Worm (Caenorhabditis elegans): Measurements from ENCODE around the gene ost-1.
"Not testable (repeated sequence)": the region's sequence is repeated elsewhere in the genome, so short reads cannot be mapped to it uniquely, and the experiment has no call there.

ost-1 gene

DNA sequence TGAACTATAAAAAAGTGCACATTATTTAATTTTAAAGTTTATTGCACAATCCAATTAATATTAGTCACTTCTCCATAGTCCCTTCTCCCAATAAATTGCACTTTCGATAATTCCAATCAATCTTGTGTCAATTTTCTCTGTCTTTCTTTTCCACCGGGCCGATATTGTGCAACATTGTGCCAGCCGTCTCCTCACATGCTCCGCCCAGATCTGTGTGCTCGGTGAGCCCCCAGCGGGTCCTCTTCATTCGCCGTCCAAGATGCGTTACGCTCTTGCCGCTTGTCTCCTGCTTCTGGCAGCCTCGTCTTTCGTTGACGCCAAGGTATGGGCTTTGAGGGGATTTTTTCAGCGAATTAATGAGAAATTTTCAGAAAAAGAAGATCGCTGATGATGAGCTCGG, at the start of gene ost-1:
ost-1 (plus strand) TSS at position 207 of the 400 bp plus-strand sequence.
- TF ChIP-seq zfh-2 (GFP tag; conservative IDR thresholded peaks at IDR 0.05) (peak; percentile 80), lsl-1 (GFP tag; optimal IDR thresholded peaks at IDR 0.05) (no peak)

DNA sequence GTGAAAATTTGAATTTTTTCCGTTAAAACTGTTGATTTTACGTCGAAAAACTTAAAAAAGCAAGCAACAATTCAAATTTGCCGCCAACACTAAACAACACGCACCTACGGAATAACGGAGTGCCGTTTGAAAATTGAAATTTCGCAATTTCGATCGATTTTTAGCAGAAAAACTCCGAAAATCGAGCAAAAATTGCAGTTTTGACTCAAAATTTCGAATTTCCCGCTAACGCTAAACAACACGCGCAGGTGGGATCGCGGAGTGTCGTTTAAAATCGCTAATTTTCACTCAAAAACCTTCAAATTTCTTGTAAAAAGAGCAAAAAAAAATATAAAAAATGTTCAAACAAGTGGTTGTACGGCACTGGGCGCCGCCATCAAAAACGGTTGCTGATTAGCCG, 48.7 kb upstream of the ost-1 start:
- no peak for TF ChIP-seq bed-2 (GFP tag; IDR thresholded peaks at IDR 0.05)
- no peak for TF ChIP-seq nhr-120 (GFP tag; IDR thresholded peaks at IDR 0.05)
- no peak for TF ChIP-seq tbx-9 (tag; optimal IDR thresholded peaks at IDR 0.05; ENCODE audit: borderline replicate concordance)
- no peak for TF ChIP-seq ceh-58 (GFP tag; IDR thresholded peaks at IDR 0.05)
- peak; percentile 72 for TF ChIP-seq attf-3 (GFP tag; conservative IDR thresholded peaks at IDR 0.05)
- no peak for TF ChIP-seq B0336.3 (GFP tag; IDR thresholded peaks at IDR 0.05)

DNA sequence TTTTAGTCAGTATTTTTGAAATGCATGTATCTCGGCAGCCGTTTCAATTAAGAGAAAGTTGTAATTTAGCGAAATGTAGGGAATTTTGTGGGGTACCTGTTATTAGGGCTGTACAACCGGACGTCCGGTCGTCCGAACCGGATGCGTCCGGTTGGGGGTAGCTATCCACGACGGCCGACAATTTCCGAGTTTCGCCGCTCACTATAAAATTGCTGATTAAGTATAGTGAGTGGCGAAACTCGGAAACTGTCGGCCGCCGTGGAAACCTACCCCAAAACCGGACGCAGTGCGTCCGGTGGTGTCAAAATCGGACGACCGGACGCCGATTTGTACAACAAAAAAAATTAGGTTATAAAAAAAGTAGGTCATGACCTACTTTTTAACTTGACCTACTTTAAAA, 45.5 kb upstream of the ost-1 start:
- TF ChIP-seq snpc-4 (GFP tag; optimal IDR thresholded peaks at IDR 0.05), result not testable (repeated sequence)
- peak in 3 of 4 experiments; percentile 24 to 91 (median 85) for TF ChIP-seq snpc-4 (tag; optimal IDR thresholded peaks at IDR 0.05)
- TF ChIP-seq hmg-1.2 (GFP tag; IDR thresholded peaks at IDR 0.05), result peak; percentile 64

DNA sequence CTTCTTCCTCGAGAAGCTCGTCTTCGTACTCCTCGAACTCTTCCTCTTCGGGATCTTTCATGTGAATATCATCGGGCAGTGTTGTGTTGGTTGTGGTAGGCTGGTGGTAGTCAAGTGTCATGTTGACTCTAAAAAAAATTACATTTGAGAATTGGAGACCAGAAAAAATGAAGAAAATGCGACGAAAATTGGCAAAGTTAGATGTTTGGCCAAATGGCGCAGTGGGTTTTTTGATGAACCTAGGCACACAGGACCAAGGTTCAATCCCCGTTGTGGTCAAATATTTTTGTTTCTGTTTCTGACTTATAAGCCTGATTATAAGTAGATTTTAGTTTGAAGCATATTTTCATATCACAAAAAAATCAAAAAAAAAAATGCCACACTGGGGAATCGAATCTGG, 44.1 kb upstream of the ost-1 start:
- TF ChIP-seq dox-1 (GFP tag; IDR thresholded peaks at IDR 0.05) (no peak), B0035.1 (tag; optimal IDR thresholded peaks at IDR 0.05) (no peak), lin-54 (GFP tag; optimal IDR thresholded peaks at IDR 0.05) (no peak), repo-1 (tag; optimal IDR thresholded peaks at IDR 0.05) (no peak), dpff-1 (tag; optimal IDR thresholded peaks at IDR 0.05) (no peak), mel-28 (tag; optimal IDR thresholded peaks at IDR 0.05; ENCODE audit: borderline replicate concordance) (no peak), tbp1 (GFP tag; optimal IDR thresholded peaks at IDR 0.05) (peak; percentile 76), ztf-6 (GFP tag; IDR thresholded peaks at IDR 0.05) (no peak), pha-4 (tag; optimal IDR thresholded peaks at IDR 0.05) (no peak), attf-3 (GFP tag; conservative IDR thresholded peaks at IDR 0.05) (peak; percentile 24; the same call in 1 of the 2 replicates), mxl-1 (tag; optimal IDR thresholded peaks at IDR 0.05) (no peak), Y53G8AR.9 (GFP tag; conservative IDR thresholded peaks at IDR 0.05) (no peak), rpc-1 (optimal IDR thresholded peaks at IDR 0.05) (peak; percentile 21), rpc-1 (tag; optimal IDR thresholded peaks at IDR 0.05) (peak; percentile 62), B0261.1 (tag; optimal IDR thresholded peaks at IDR 0.05) (peak; percentile 51), die-1 (tag; optimal IDR thresholded peaks at IDR 0.05) (no peak)

DNA sequence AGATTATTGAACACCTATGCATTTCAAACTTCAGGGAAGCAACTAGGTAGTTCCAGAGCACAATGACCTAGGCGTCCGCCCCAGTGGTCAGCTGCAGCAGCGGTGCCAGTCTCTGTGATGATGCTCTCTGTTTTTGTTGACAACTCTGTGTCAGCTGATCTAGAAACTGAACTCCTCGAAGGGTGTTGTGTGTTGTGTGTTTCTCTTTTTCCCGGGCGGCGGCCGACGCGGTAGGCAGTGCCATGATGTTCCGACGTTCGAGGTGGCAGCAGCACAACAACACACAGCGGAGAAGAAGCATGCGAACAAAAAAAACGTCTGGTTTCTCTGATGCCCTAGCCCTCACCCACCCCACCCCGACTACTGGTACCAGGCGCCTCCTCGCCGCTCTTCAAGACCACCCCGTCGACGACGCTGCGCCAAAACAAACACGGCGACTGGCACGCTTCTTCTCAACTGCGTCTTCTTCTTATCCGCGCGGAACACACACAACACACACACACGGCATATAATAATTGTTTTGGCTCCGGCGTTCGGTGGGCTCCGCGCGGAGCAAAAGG, 42.8 kb upstream of the ost-1 start:
- TF ChIP-seq egrh-3 (GFP tag; IDR thresholded peaks at IDR 0.05) (0 out of 2 replicates have a peak, but pooled peaks have one; percentile 54), zfh-2 (GFP tag; conservative IDR thresholded peaks at IDR 0.05) (peak; percentile 89), B0261.1 (tag; optimal IDR thresholded peaks at IDR 0.05) (no peak), snpc-1.1 (tag; optimal IDR thresholded peaks at IDR 0.05; ENCODE audit: insufficient read depth) (no peak), ceh-91 (GFP tag; IDR thresholded peaks at IDR 0.05) (no peak)

DNA sequence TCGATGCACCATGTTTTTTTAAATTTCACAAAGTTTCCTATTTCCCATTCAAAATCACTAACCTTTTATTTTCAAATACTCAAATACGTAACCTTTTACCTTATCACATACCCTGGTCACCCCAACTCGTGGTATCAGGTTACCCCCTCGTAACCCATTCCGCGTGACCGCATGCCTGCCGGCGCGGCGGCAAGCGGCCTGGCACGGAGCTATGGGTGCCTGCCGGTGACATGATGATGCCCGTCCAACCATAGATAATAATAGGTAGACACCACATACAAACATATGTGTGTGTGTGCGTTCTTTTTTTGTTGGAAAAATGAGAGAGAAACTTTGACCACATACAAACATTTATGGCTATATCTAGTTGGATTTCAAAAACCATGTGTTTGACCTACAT, 41.6 kb upstream of the ost-1 start:
- TF ChIP-seq zfh-2 (GFP tag; conservative IDR thresholded peaks at IDR 0.05) (peak; percentile 71), ztf-18 (tag; optimal IDR thresholded peaks at IDR 0.05) (no peak)

All from whole organism, young adult.